Fruit fly (Drosophila melanogaster): ENCODE data around the gene bsh.
A peak's percentile ranks its signal among the peaks of the same experiment; 100 is the strongest.

bsh gene

dm6 chr2L:19768967-19769366 is at the start of gene bsh:
TSS of gene bsh (minus strand) at chr2L:19769067.
- no peak for TF ChIP-seq CG8632 (GFP tag; optimal IDR thresholded peaks at IDR 0.05)
- TF ChIP-seq CG3032 (tag; optimal IDR thresholded peaks at IDR 0.05), result no peak
- no peak for TF ChIP-seq vri (GFP tag; optimal IDR thresholded peaks at IDR 0.05)
- TF ChIP-seq Lpt (GFP tag; optimal IDR thresholded peaks at IDR 0.05), result no peak
- TF ChIP-seq CG11762 (GFP tag; optimal IDR thresholded peaks at IDR 0.05; ENCODE audit: insufficient read depth), result no peak
- no peak for TF ChIP-seq eg (GFP tag; IDR thresholded peaks at IDR 0.05)
- no peak for TF ChIP-seq Hr4 (GFP tag; optimal IDR thresholded peaks at IDR 0.05)
- TF ChIP-seq CG31627 (GFP tag; optimal IDR thresholded peaks at IDR 0.05), result no peak
- TF ChIP-seq Sox15 (GFP tag; optimal IDR thresholded peaks at IDR 0.05), result no peak
- TF ChIP-seq Met (GFP tag; optimal IDR thresholded peaks at IDR 0.05), result no peak
- TF ChIP-seq net (GFP tag; optimal IDR thresholded peaks at IDR 0.05), result no peak
- no peak for TF ChIP-seq CG9139 (GFP tag; optimal IDR thresholded peaks at IDR 0.05)
- no peak for TF ChIP-seq esn (GFP tag; optimal IDR thresholded peaks at IDR 0.05)
- no peak for TF ChIP-seq Ets96B (tag; optimal IDR thresholded peaks at IDR 0.05)
- no peak for TF ChIP-seq CG3919 (GFP tag; optimal IDR thresholded peaks at IDR 0.05)
- TF ChIP-seq Blimp-1 (GFP tag; optimal IDR thresholded peaks at IDR 0.05), result no peak

dm6 chr2L:19817147-19817546 is 48.3 kb upstream of the bsh start:
- TF ChIP-seq CG6854 (GFP tag; optimal IDR thresholded peaks at IDR 0.05), result no peak
- peak; percentile 96 for TF ChIP-seq CG1621 (tag; optimal IDR thresholded peaks at IDR 0.05)

- TF ChIP-seq esn (GFP tag; optimal IDR thresholded peaks at IDR 0.05), result no peak
- TF ChIP-seq Gug (GFP tag; IDR thresholded peaks at IDR 0.05), result no peak
- no peak for TF ChIP-seq fkh (GFP tag; optimal IDR thresholded peaks at IDR 0.05)
- no peak for TF ChIP-seq CG6276 (GFP tag; optimal IDR thresholded peaks at IDR 0.05)
- TF ChIP-seq CG8319 (GFP tag; optimal IDR thresholded peaks at IDR 0.05), result no peak
- no peak for TF ChIP-seq CG6808 (GFP tag; optimal IDR thresholded peaks at IDR 0.05)
- no peak for TF ChIP-seq Blimp-1 (GFP tag; optimal IDR thresholded peaks at IDR 0.05)
- no peak for TF ChIP-seq Ets96B (tag; optimal IDR thresholded peaks at IDR 0.05)
- no peak for TF ChIP-seq dsx (GFP tag; optimal IDR thresholded peaks at IDR 0.05; ENCODE audit: poor library complexity, severe bottlenecking)
- no peak for TF ChIP-seq svp (GFP tag)
- TF ChIP-seq OdsH (GFP tag; optimal IDR thresholded peaks at IDR 0.05), result no peak
- TF ChIP-seq CG6854 (GFP tag; optimal IDR thresholded peaks at IDR 0.05), result no peak
- TF ChIP-seq CG6792 (GFP tag; optimal IDR thresholded peaks at IDR 0.05), result no peak
- TF ChIP-seq Eip93F (GFP tag; optimal IDR thresholded peaks at IDR 0.05), result no peak
Measured at dm6 chr2L:19814432-19814831, 45.6 kb upstream of the bsh start, which contains the start of gene CG13962. TSS of gene CG13962 (minus strand) at chr2L:19814532.

dm6 chr2L:19810642-19811041 is 41.8 kb upstream of the bsh start:
- TF ChIP-seq CG1621 (tag; optimal IDR thresholded peaks at IDR 0.05) (no peak), CG31627 (GFP tag; optimal IDR thresholded peaks at IDR 0.05) (no peak), Eip78C (GFP tag) (no peak), CG34406 (GFP tag; optimal IDR thresholded peaks at IDR 0.05) (no peak), CG8319 (GFP tag; optimal IDR thresholded peaks at IDR 0.05) (no peak), Eip93F (GFP tag; optimal IDR thresholded peaks at IDR 0.05) (no peak), salr (GFP tag; optimal IDR thresholded peaks at IDR 0.05) (no peak), fd59A (GFP tag; optimal IDR thresholded peaks at IDR 0.05) (no peak), CG11294 (GFP tag; IDR thresholded peaks at IDR 0.05) (no peak)

dm6 chr2L:19809515-19810049 is 40.7 kb upstream of the bsh start:
- TF ChIP-seq vri (GFP tag; optimal IDR thresholded peaks at IDR 0.05), result no peak
- no peak for TF ChIP-seq CG3032 (tag; optimal IDR thresholded peaks at IDR 0.05)
- TF ChIP-seq CG9139 (GFP tag; optimal IDR thresholded peaks at IDR 0.05), result no peak
- no peak for TF ChIP-seq CG10631 (GFP tag; optimal IDR thresholded peaks at IDR 0.05)
- TF ChIP-seq CG34406 (GFP tag; optimal IDR thresholded peaks at IDR 0.05), result no peak
- TF ChIP-seq Gug (GFP tag; IDR thresholded peaks at IDR 0.05), result no peak
- TF ChIP-seq CG8632 (GFP tag; optimal IDR thresholded peaks at IDR 0.05), result no peak
- no peak for TF ChIP-seq Hr4 (GFP tag; optimal IDR thresholded peaks at IDR 0.05)
- TF ChIP-seq Sox15 (GFP tag; optimal IDR thresholded peaks at IDR 0.05), result no peak
- TF ChIP-seq acj6 (GFP tag; optimal IDR thresholded peaks at IDR 0.05), result no peak
- TF ChIP-seq CG10669 (GFP tag; optimal IDR thresholded peaks at IDR 0.05), result no peak
- no peak for TF ChIP-seq salr (GFP tag; optimal IDR thresholded peaks at IDR 0.05)
- TF ChIP-seq pdm3 (GFP tag; optimal IDR thresholded peaks at IDR 0.05), result no peak
- no peak for TF ChIP-seq fkh (GFP tag; optimal IDR thresholded peaks at IDR 0.05)
- TF ChIP-seq svp (GFP tag), result no peak
- no peak for TF ChIP-seq Eip93F (GFP tag; optimal IDR thresholded peaks at IDR 0.05)
- no peak for TF ChIP-seq dac (GFP tag; optimal IDR thresholded peaks at IDR 0.05)
- TF ChIP-seq CG11902 (GFP tag; optimal IDR thresholded peaks at IDR 0.05), result no peak
